Worm (Caenorhabditis elegans) whole organism, L4 larva: Measurements from ENCODE around the gene ZC262.2.

Source experiments
- F37D6.2 ChIP-seq: sonication (generic microtip); optimal IDR thresholded peaks from 2 replicates; lab custom pipeline; 2016; ENCODE audit warnings: mild to moderate bottlenecking, missing genetic modification characterization, missing compliant biosample characterization
- F44E2.7 ChIP-seq: fragments of 200-800 bp; sonication (Bioruptor generic); IDR thresholded peaks from 2 replicates; pipeline ENCODE4 v2.1.2; 2022; ENCODE audit warnings: missing genetic modification characterization, missing compliant biosample characterization
- R02D3.7 ChIP-seq: fragments of 150-350 bp; sonication (generic microtip); optimal IDR thresholded peaks from 3 replicates; lab custom pipeline; 2014; ENCODE audit warnings: missing biosample characterization, missing genetic modification characterization
- T20F7.1 ChIP-seq: fragments of 200-800 bp; sonication (Bioruptor generic); optimal IDR thresholded peaks from 2 replicates; lab custom pipeline; 2018; ENCODE audit warnings: mild to moderate bottlenecking, missing genetic modification characterization, missing compliant biosample characterization
- Y5F2A.4 ChIP-seq: fragments of 200-800 bp; sonication (Bioruptor generic); optimal IDR thresholded peaks from 2 replicates; lab custom pipeline; 2018; ENCODE audit warnings: mild to moderate bottlenecking, missing genetic modification characterization, missing compliant biosample characterization
- Y75B8A.6 ChIP-seq: fragments of 200-800 bp; sonication (Bioruptor generic); IDR thresholded peaks from 2 replicates; pipeline ENCODE4 v1.3.6; 2022; ENCODE audit warnings: missing genetic modification reagents, missing genetic modification characterization, missing compliant biosample characterization
- ZK337.2 ChIP-seq: fragments of 200-800 bp; sonication (Bioruptor generic); IDR thresholded peaks from 2 replicates; pipeline ENCODE4 v1.3.6; 2022; ENCODE audit warnings: missing genetic modification reagents, missing genetic modification characterization, missing compliant biosample characterization
- aha-1 ChIP-seq: fragments of 150-350 bp; peaks from one replicate; lab custom pipeline; 2014; ENCODE audit warnings: missing biosample characterization, missing genetic modification characterization
- ceh-20 ChIP-seq: fragments of 200-800 bp; sonication (Bioruptor generic); IDR thresholded peaks from 2 replicates; pipeline ENCODE4 v1.3.6; 2022; ENCODE audit warnings: missing genetic modification reagents, missing genetic modification characterization, missing compliant biosample characterization
- ceh-28 ChIP-seq: fragments of 150-350 bp; optimal IDR thresholded peaks from 2 replicates; lab custom pipeline; 2014; ENCODE audit warnings: missing biosample characterization, missing genetic modification reagents, missing genetic modification characterization
- ces-1 ChIP-seq: fragments of 150-350 bp; sonication (generic microtip); optimal IDR thresholded peaks from 4 replicates; lab custom pipeline; 2014; ENCODE audit warnings: missing biosample characterization, missing genetic modification reagents, missing genetic modification characterization
- ctbp-1 ChIP-seq: fragments of 200-800 bp; sonication (Bioruptor generic); IDR thresholded peaks from 2 replicates; pipeline ENCODE4 v1.3.6; 2022; ENCODE audit warnings: missing genetic modification reagents, missing genetic modification characterization, missing compliant biosample characterization
- daf-12 ChIP-seq: fragments of 150-350 bp; optimal IDR thresholded peaks from 2 replicates; lab custom pipeline; 2014; ENCODE audit warnings: missing biosample characterization, missing genetic modification reagents, missing genetic modification characterization
- daf-16 ChIP-seq, 3 experiments: sonication (generic microtip); optimal IDR thresholded peaks; 2 replicates each; lab custom pipeline; 2016 to 2017; ENCODE audit warnings: missing genetic modification characterization in 3 of 3, missing genetic modification reagents in 3 of 3, mild to moderate bottlenecking in 2 of 3, missing compliant biosample characterization in 2 of 3, missing biosample characterization in 1 of 3, moderate library complexity in 1 of 3
- daf-19 ChIP-seq: fragments of 200-800 bp; sonication (Bioruptor generic); conservative IDR thresholded peaks from 2 replicates; pipeline ENCODE4 v1.3.6; 2022; ENCODE audit warnings: missing genetic modification characterization, missing compliant biosample characterization
- daf-8 ChIP-seq: fragments of 200-800 bp; sonication (Bioruptor generic); IDR thresholded peaks from 2 replicates; pipeline ENCODE4 v1.3.6; 2022; ENCODE audit warnings: missing genetic modification characterization, missing compliant biosample characterization
- dmd-8 ChIP-seq: fragments of 200-800 bp; sonication (Bioruptor generic); IDR thresholded peaks from 2 replicates; pipeline ENCODE4 v1.3.6; 2022; ENCODE audit warnings: missing genetic modification characterization, missing compliant biosample characterization
- duxl-1 ChIP-seq: sonication (generic microtip); optimal IDR thresholded peaks from 2 replicates; lab custom pipeline; 2016; ENCODE audit warnings: mild to moderate bottlenecking, missing genetic modification characterization, moderate library complexity, missing compliant biosample characterization; ENCODE audit not compliant: poor library complexity
- fos-1 ChIP-seq: fragments of 150-350 bp; optimal IDR thresholded peaks from 2 replicates; lab custom pipeline; 2014; ENCODE audit warnings: missing biosample characterization, missing genetic modification characterization
- gei-8 ChIP-seq: fragments of 200-800 bp; sonication (Bioruptor generic); optimal IDR thresholded peaks from 2 replicates; lab custom pipeline; 2018; ENCODE audit warnings: mild to moderate bottlenecking, missing genetic modification characterization, missing compliant biosample characterization
- hif-1 ChIP-seq, 2 experiments: sonication (generic microtip); optimal IDR thresholded peaks; 2 replicates each; lab custom pipeline; 2016 to 2017; ENCODE audit warnings: missing compliant biosample characterization in 2 of 2, missing genetic modification characterization in 2 of 2, missing genetic modification reagents in 2 of 2, missing genotype in 2 of 2, mild to moderate bottlenecking in 1 of 2
- jun-1 ChIP-seq: fragments of 150-350 bp; optimal IDR thresholded peaks from 2 replicates; lab custom pipeline; 2014; ENCODE audit warnings: missing biosample characterization, missing genetic modification reagents, missing genetic modification characterization
- lin-1 ChIP-seq: fragments of 200-800 bp; sonication (Bioruptor generic); IDR thresholded peaks from 2 replicates; pipeline ENCODE4 v1.3.6; 2022; ENCODE audit warnings: missing genetic modification reagents, missing genetic modification characterization, missing compliant biosample characterization
- lin-13 ChIP-seq: fragments of 150-350 bp; optimal IDR thresholded peaks from 2 replicates; lab custom pipeline; 2014; ENCODE audit warnings: missing biosample characterization, missing genetic modification reagents, missing genetic modification characterization
- lin-39 ChIP-seq: fragments of 150-350 bp; optimal IDR thresholded peaks from 2 replicates; lab custom pipeline; 2014; ENCODE audit warnings: missing biosample characterization, missing genetic modification reagents, missing genetic modification characterization
- lir-3 ChIP-seq: sonication (generic microtip); optimal IDR thresholded peaks from 2 replicates; lab custom pipeline; 2016; ENCODE audit warnings: mild to moderate bottlenecking, missing genetic modification characterization, missing compliant biosample characterization
- lsy-2 ChIP-seq, 2 experiments: fragments of 150-350 bp in 1 of 2; sonication (generic microtip) in 1 of 2; optimal IDR thresholded peaks; 2 replicates each; lab custom pipeline; 2014 to 2017; ENCODE audit warnings: missing biosample characterization in 2 of 2, missing genetic modification characterization in 2 of 2
- mes-2 ChIP-seq: sonication (generic microtip); optimal IDR thresholded peaks from 2 replicates; lab custom pipeline; 2016; ENCODE audit warnings: missing genotype, mild to moderate bottlenecking, missing genetic modification characterization, missing compliant biosample characterization; ENCODE audit not compliant: poor library complexity, severe bottlenecking
- mxl-3 ChIP-seq: fragments of 200-800 bp; sonication (Bioruptor generic); optimal IDR thresholded peaks from 2 replicates; lab custom pipeline; 2018; ENCODE audit warnings: mild to moderate bottlenecking, missing genetic modification characterization, missing compliant biosample characterization
- nhr-10 ChIP-seq: fragments of 150-350 bp; optimal IDR thresholded peaks from 2 replicates; lab custom pipeline; 2014; ENCODE audit warnings: missing biosample characterization, missing genetic modification characterization
- nhr-111 ChIP-seq: fragments of 200-800 bp; sonication (Bioruptor generic); optimal IDR thresholded peaks from 2 replicates; lab custom pipeline; 2018; ENCODE audit warnings: mild to moderate bottlenecking, missing genetic modification characterization, missing compliant biosample characterization
- nhr-41 ChIP-seq: fragments of 200-800 bp; sonication (Bioruptor generic); IDR thresholded peaks from 2 replicates; pipeline ENCODE4 v1.3.6; 2022; ENCODE audit warnings: missing genetic modification reagents, missing genetic modification characterization, missing compliant biosample characterization
- nhr-42 ChIP-seq: fragments of 200-800 bp; sonication (Bioruptor generic); IDR thresholded peaks from 2 replicates; pipeline ENCODE4 v1.3.6; 2022; ENCODE audit warnings: missing genetic modification characterization, missing compliant biosample characterization
- nhr-6 ChIP-seq: fragments of 150-350 bp; optimal IDR thresholded peaks from 2 replicates; lab custom pipeline; 2014; ENCODE audit warnings: missing biosample characterization, missing genetic modification characterization
- nhr-76 ChIP-seq: fragments of 150-350 bp; optimal IDR thresholded peaks from 2 replicates; lab custom pipeline; 2014; ENCODE audit warnings: missing biosample characterization, missing genetic modification characterization
- rbr-2 ChIP-seq: sonication (generic microtip); optimal IDR thresholded peaks from 2 replicates; lab custom pipeline; 2016; ENCODE audit warnings: missing genotype, missing genetic modification characterization, missing compliant biosample characterization
- sdz-12 ChIP-seq: fragments of 200-800 bp; sonication (Bioruptor generic); optimal IDR thresholded peaks from 2 replicates; lab custom pipeline; 2018; ENCODE audit warnings: mild to moderate bottlenecking, missing genetic modification characterization, missing compliant biosample characterization
- skn-1 ChIP-seq: fragments of 150-350 bp; optimal IDR thresholded peaks from 2 replicates; lab custom pipeline; 2014; ENCODE audit warnings: missing biosample characterization, missing genetic modification characterization
- snpc-4 ChIP-seq: fragments of 150-350 bp; optimal IDR thresholded peaks from 2 replicates; lab custom pipeline; 2014; ENCODE audit warnings: missing biosample characterization, missing genetic modification characterization
- spr-3 ChIP-seq: fragments of 200-800 bp; sonication (Bioruptor generic); optimal IDR thresholded peaks from 2 replicates; lab custom pipeline; 2018; ENCODE audit warnings: mild to moderate bottlenecking, missing genetic modification characterization, missing compliant biosample characterization
- tra-1 ChIP-seq: fragments of 200-800 bp; sonication (Bioruptor generic); IDR thresholded peaks from 2 replicates; pipeline ENCODE4 v1.3.6; 2022; ENCODE audit warnings: missing genetic modification reagents, missing genetic modification characterization, missing compliant biosample characterization
- unc-130 ChIP-seq: sonication (generic microtip); optimal IDR thresholded peaks from 2 replicates; lab custom pipeline; 2016; ENCODE audit warnings: missing genetic modification reagents, missing genetic modification characterization, missing compliant biosample characterization
- unc-62 ChIP-seq, 3 experiments: fragments of 150-350 bp in 1 of 3; sonication (generic microtip); optimal IDR thresholded peaks in 2 of 3; peaks in 1 of 3; 1 replicate in 1 of 3; 2 replicates in 2 of 3; lab custom pipeline; 2014 to 2017; ENCODE audit warnings: missing biosample characterization in 3 of 3, missing genetic modification characterization in 3 of 3, missing genetic modification reagents in 3 of 3, missing genotype in 1 of 3
- vab-7 ChIP-seq: fragments of 200-800 bp; sonication (Bioruptor generic); IDR thresholded peaks from 2 replicates; pipeline ENCODE4 v1.3.6; 2022; ENCODE audit warnings: missing genetic modification reagents, missing genetic modification characterization, missing compliant biosample characterization
- zfp-2 ChIP-seq: sonication (generic microtip); optimal IDR thresholded peaks from 2 replicates; lab custom pipeline; 2016; ENCODE audit warnings: mild to moderate bottlenecking, missing genetic modification characterization, missing compliant biosample characterization
- zfp-3 ChIP-seq: fragments of 200-800 bp; sonication (Bioruptor generic); conservative IDR thresholded peaks from 2 replicates; pipeline ENCODE4 v1.3.6; 2022; ENCODE audit warnings: missing genetic modification reagents, missing genetic modification characterization, missing compliant biosample characterization
- zip-11 ChIP-seq: fragments of 200-800 bp; sonication (Bioruptor generic); IDR thresholded peaks from 2 replicates; pipeline ENCODE4 v1.3.6; 2022; ENCODE audit warnings: missing genetic modification characterization, missing compliant biosample characterization
- zip-2 ChIP-seq: fragments of 150-350 bp; optimal IDR thresholded peaks from 2 replicates; lab custom pipeline; 2014; ENCODE audit warnings: missing biosample characterization, missing genetic modification characterization
- ztf-11 ChIP-seq: fragments of 150-350 bp; optimal IDR thresholded peaks from 2 replicates; lab custom pipeline; 2014; ENCODE audit warnings: missing biosample characterization, missing genetic modification characterization
- ztf-7 ChIP-seq: fragments of 150-350 bp; optimal IDR thresholded peaks from 2 replicates; lab custom pipeline; 2014; ENCODE audit warnings: missing biosample characterization, missing genetic modification characterization

Gene ZC262.2

DNA sequence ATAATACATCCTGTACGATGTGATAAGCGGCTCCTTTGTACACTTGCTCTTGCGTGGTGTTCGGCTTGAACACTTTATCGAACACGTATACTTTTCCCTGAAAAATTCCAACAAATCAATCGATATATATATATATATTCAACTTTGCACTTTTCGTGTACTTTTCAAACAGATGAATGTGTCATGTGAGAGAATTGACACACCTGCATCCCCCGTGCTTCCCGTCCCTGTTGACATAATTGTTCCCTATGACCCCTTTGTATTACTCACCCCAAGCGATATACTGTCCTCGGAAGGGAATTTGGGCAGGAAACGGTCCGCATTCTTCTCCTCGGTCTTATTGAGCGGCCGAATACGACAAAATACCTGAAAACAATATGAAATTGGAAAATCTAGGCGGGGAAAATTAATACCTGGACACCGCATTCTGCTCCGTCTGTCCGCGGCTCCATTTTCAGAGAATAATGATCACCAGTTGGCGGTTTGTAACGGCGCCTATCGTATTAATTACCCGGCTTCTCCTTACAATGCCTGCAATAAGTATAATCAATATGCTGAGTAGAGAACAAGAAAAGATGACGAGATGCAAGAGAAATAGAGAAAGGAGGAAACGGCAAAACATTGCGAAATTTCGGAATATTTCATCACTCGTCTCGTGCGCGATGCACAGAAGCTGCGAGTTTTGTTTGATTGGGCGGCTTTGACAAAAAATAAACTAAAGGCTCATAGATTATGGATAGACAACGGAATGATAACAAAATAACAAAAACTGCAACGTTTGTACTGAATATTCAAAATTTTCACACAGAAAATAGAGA lies 23.0 kb downstream of the ZC262.2 start, which contains the start of gene unc-116 (continued):
- TF ChIP-seq dmd-8 = no peak
- peak; percentile 3 to 72 for TF ChIP-seq lsy-2 (tag; optimal IDR thresholded peaks at IDR 0.05; lab: Kevin White, UChicago)
- TF ChIP-seq F44E2.7 = no peak
- TF ChIP-seq mes-2 (tag; lab: Kevin White, UChicago) = peak; percentile 34
- no peak for TF ChIP-seq F37D6.2 (tag; lab: Kevin White, UChicago)
- TF ChIP-seq ceh-28 = no peak
- TF ChIP-seq skn-1 (tag; lab: Kevin White, UChicago) = no peak
- no peak for TF ChIP-seq fos-1
- peak; percentile 33 for TF ChIP-seq aha-1 (tag; lab: Kevin White, UChicago)
- TF ChIP-seq zip-2 (tag; lab: Kevin White, UChicago) = no peak
- no peak for TF ChIP-seq R02D3.7
- TF ChIP-seq zfp-3 (GFP tag; lab: Robert Waterston, UW) = no peak
- no peak for TF ChIP-seq vab-7
- no peak for TF ChIP-seq lin-1 (GFP tag; lab: Robert Waterston, UW)
- no peak for TF ChIP-seq ceh-20 (GFP tag; lab: Robert Waterston, UW)
- no peak for TF ChIP-seq ZK337.2 (GFP tag; lab: Robert Waterston, UW)
- TF ChIP-seq duxl-1 = no peak
- no peak for TF ChIP-seq hif-1 (tag; optimal IDR thresholded peaks at IDR 0.05; lab: Kevin White, UChicago)
- TF ChIP-seq daf-8 (GFP tag; lab: Robert Waterston, UW) = no peak
- no peak for TF ChIP-seq unc-130 (GFP tag; lab: Kevin White, UChicago)
- no peak for TF ChIP-seq nhr-10 (tag; lab: Kevin White, UChicago)
- TF ChIP-seq nhr-6 (tag; lab: Kevin White, UChicago) = no peak
- TF ChIP-seq rbr-2 = no peak
- TF ChIP-seq jun-1 (tag; lab: Kevin White, UChicago) = no peak
- TF ChIP-seq daf-12 (tag; lab: Kevin White, UChicago) = no peak
- TF ChIP-seq lin-13 (GFP tag; lab: Kevin White, UChicago) = no peak
- TF ChIP-seq tra-1 (GFP tag; lab: Robert Waterston, UW) = no peak
- no peak for TF ChIP-seq spr-3 (GFP tag; lab: Kevin White, UChicago)
- TF ChIP-seq unc-62 (GFP tag; optimal IDR thresholded peaks at IDR 0.05 in 1 of 2; lab: Kevin White, UChicago) = no peak
- TF ChIP-seq unc-62 (tag; optimal IDR thresholded peaks at IDR 0.05; lab: Kevin White, UChicago) = no peak
- no peak for TF ChIP-seq nhr-41 (GFP tag; lab: Robert Waterston, UW)
- no peak for TF ChIP-seq sdz-12 (GFP tag; lab: Kevin White, UChicago)
- TF ChIP-seq zfp-2 (tag; lab: Kevin White, UChicago) = no peak
- TF ChIP-seq daf-19 (GFP tag; lab: Robert Waterston, UW) = no peak
- TF ChIP-seq T20F7.1 (GFP tag; lab: Kevin White, UChicago) = peak; percentile 42
- TF ChIP-seq Y75B8A.6 (GFP tag; lab: Robert Waterston, UW) = no peak
- no peak for TF ChIP-seq ztf-7 (tag; lab: Kevin White, UChicago)
- no peak for TF ChIP-seq mxl-3 (GFP tag; lab: Kevin White, UChicago)
- no peak for TF ChIP-seq nhr-111 (GFP tag; lab: Kevin White, UChicago)
- no peak for TF ChIP-seq gei-8
- TF ChIP-seq snpc-4 (tag; lab: Kevin White, UChicago) = no peak
- no peak for TF ChIP-seq zip-11 (GFP tag; lab: Robert Waterston, UW)
- no peak for TF ChIP-seq ces-1 (GFP tag; lab: Kevin White, UChicago)
- TF ChIP-seq ztf-11 (tag; lab: Kevin White, UChicago) = no peak
- TF ChIP-seq nhr-42 (GFP tag; lab: Robert Waterston, UW) = no peak
- TF ChIP-seq daf-16 (GFP tag; optimal IDR thresholded peaks at IDR 0.05; lab: Kevin White, UChicago) = no peak
- TF ChIP-seq daf-16 (tag; optimal IDR thresholded peaks at IDR 0.05; lab: Kevin White, UChicago) = no peak
- TF ChIP-seq lir-3 (tag; lab: Kevin White, UChicago) = no peak
- no peak for TF ChIP-seq ctbp-1 (GFP tag; lab: Robert Waterston, UW)
- no peak for TF ChIP-seq Y5F2A.4 (GFP tag; lab: Kevin White, UChicago)
- no peak for TF ChIP-seq nhr-76 (tag; lab: Kevin White, UChicago)
- no peak for TF ChIP-seq lin-39 (tag; lab: Kevin White, UChicago)
